Worm (Caenorhabditis elegans) whole organism, young adult: ENCODE measurements around the gene srh-16.

Experiments
- B0019.2 ChIP-seq: fragments of 200-800 bp; sonication (Bioruptor generic); conservative IDR thresholded peaks from 2 replicates; pipeline ENCODE4 v1.3.6; 2022; ENCODE audit warnings: missing genetic modification reagents, missing genetic modification characterization, missing compliant biosample characterization
- F22D6.2 ChIP-seq: sonication (generic microtip); optimal IDR thresholded peaks from 2 replicates; lab custom pipeline; 2016; ENCODE audit warnings: mild to moderate bottlenecking, missing genetic modification characterization, missing compliant biosample characterization
- F39B2.1 ChIP-seq: fragments of 200-800 bp; sonication (Bioruptor generic); IDR thresholded peaks from 2 replicates; pipeline ENCODE4 v1.3.6; 2022; ENCODE audit warnings: missing genetic modification reagents, missing genetic modification characterization, missing compliant biosample characterization
- F49E8.2 ChIP-seq: sonication (generic microtip); optimal IDR thresholded peaks from 3 replicates; lab custom pipeline; 2017; ENCODE audit warnings: missing genetic modification characterization, mild to moderate bottlenecking, missing compliant biosample characterization, antibody characterized with exemption, moderate library complexity; ENCODE audit not compliant: insufficient read depth
- Y67H2A.10 ChIP-seq: fragments of 200-800 bp; sonication (Bioruptor generic); conservative IDR thresholded peaks from 2 replicates; pipeline ENCODE4 v1.3.6; 2022; ENCODE audit warnings: missing genetic modification reagents, missing genetic modification characterization, missing compliant biosample characterization
- ZK185.1 ChIP-seq: sonication (generic microtip); optimal IDR thresholded peaks from 2 replicates; lab custom pipeline; 2016; ENCODE audit warnings: mild to moderate bottlenecking, missing genetic modification characterization, missing compliant biosample characterization; ENCODE audit not compliant: poor library complexity, severe bottlenecking
- aptf-2 ChIP-seq: fragments of 200-800 bp; sonication (Bioruptor generic); conservative IDR thresholded peaks from 2 replicates; pipeline ENCODE4 v1.3.6; 2022; ENCODE audit warnings: missing genetic modification reagents, missing genetic modification characterization, missing compliant biosample characterization
- aptf-3 ChIP-seq: fragments of 200-800 bp; sonication (Bioruptor generic); IDR thresholded peaks from 2 replicates; pipeline ENCODE4 v1.3.6; 2022; ENCODE audit warnings: missing genetic modification characterization, missing compliant biosample characterization
- atf-7 ChIP-seq: sonication (generic microtip); optimal IDR thresholded peaks from 2 replicates; lab custom pipeline; 2017; ENCODE audit warnings: mild to moderate bottlenecking, missing genetic modification characterization, missing compliant biosample characterization
- athp-1 ChIP-seq: sonication (generic microtip); optimal IDR thresholded peaks from 2 replicates; lab custom pipeline; 2017; ENCODE audit warnings: mild to moderate bottlenecking, missing genetic modification characterization, missing compliant biosample characterization
- attf-5 ChIP-seq: fragments of 200-800 bp; sonication (Bioruptor generic); optimal IDR thresholded peaks from 2 replicates; lab custom pipeline; 2018; ENCODE audit warnings: mild to moderate bottlenecking, missing genetic modification characterization, missing compliant biosample characterization
- bed-2 ChIP-seq: fragments of 200-800 bp; sonication (Bioruptor generic); IDR thresholded peaks from 2 replicates; pipeline ENCODE4 v1.3.6; 2022; ENCODE audit warnings: missing genetic modification reagents, missing genetic modification characterization, missing compliant biosample characterization
- cebp-1 ChIP-seq, 2 experiments: fragments of 200-800 bp in 1 of 2; sonication (Bioruptor generic) in 1 of 2; sonication (generic microtip) in 1 of 2; IDR thresholded peaks in 1 of 2; optimal IDR thresholded peaks in 1 of 2; 2 replicates each; pipeline versions ENCODE4 v1.3.6 to Lab custom; 2017 to 2022; ENCODE audit warnings: missing compliant biosample characterization in 2 of 2, missing genetic modification characterization in 2 of 2, mild to moderate bottlenecking in 1 of 2, missing genetic modification reagents in 1 of 2, moderate library complexity in 1 of 2
- ceh-100 ChIP-seq: fragments of 200-800 bp; sonication (Bioruptor generic); IDR thresholded peaks from 2 replicates; pipeline ENCODE4 v1.3.6; 2022; ENCODE audit warnings: missing genetic modification reagents, missing genetic modification characterization, missing compliant biosample characterization
- ceh-27 ChIP-seq: fragments of 200-800 bp; sonication (Bioruptor generic); optimal IDR thresholded peaks from 2 replicates; lab custom pipeline; 2018; ENCODE audit warnings: mild to moderate bottlenecking, missing genetic modification characterization, moderate library complexity, missing compliant biosample characterization
- ceh-40 ChIP-seq: fragments of 200-800 bp; sonication (Bioruptor generic); IDR thresholded peaks from 2 replicates; pipeline ENCODE4 v1.3.6; 2022; ENCODE audit warnings: missing genetic modification characterization, missing compliant biosample characterization
- ceh-91 ChIP-seq: fragments of 200-800 bp; sonication (Bioruptor generic); IDR thresholded peaks from 2 replicates; pipeline ENCODE4 v1.3.6; 2022; ENCODE audit warnings: missing genetic modification reagents, missing genetic modification characterization, missing compliant biosample characterization
- die-1 ChIP-seq: sonication (generic microtip); optimal IDR thresholded peaks from 2 replicates; lab custom pipeline; 2016; ENCODE audit warnings: missing genotype, mild to moderate bottlenecking, missing genetic modification characterization, missing compliant biosample characterization
- dpl-1 ChIP-seq: fragments of 150-350 bp; optimal IDR thresholded peaks from 2 replicates; lab custom pipeline; 2014; ENCODE audit warnings: missing biosample characterization, missing genetic modification reagents, missing genetic modification characterization
- efl-1 ChIP-seq: fragments of 150-350 bp; optimal IDR thresholded peaks from 2 replicates; lab custom pipeline; 2014; ENCODE audit warnings: missing biosample characterization, missing genetic modification reagents, missing genetic modification characterization
- egl-44 ChIP-seq: fragments of 200-800 bp; sonication (Bioruptor generic); IDR thresholded peaks from 2 replicates; pipeline ENCODE4 v1.3.6; 2022; ENCODE audit warnings: missing genetic modification reagents, missing genetic modification characterization, missing compliant biosample characterization
- ekl-4 ChIP-seq: fragments of 200-800 bp; sonication (Bioruptor generic); IDR thresholded peaks from 2 replicates; pipeline ENCODE4 v1.3.6; 2022; ENCODE audit warnings: missing genetic modification reagents, missing genetic modification characterization, missing compliant biosample characterization
- ets-4 ChIP-seq: fragments of 200-800 bp; sonication (Bioruptor generic); optimal IDR thresholded peaks from 2 replicates; lab custom pipeline; 2018; ENCODE audit warnings: mild to moderate bottlenecking, missing genetic modification characterization, missing compliant biosample characterization
- gei-17 ChIP-seq: fragments of 200-800 bp; sonication (Bioruptor generic); optimal IDR thresholded peaks from 2 replicates; lab custom pipeline; 2018; ENCODE audit warnings: mild to moderate bottlenecking, missing genetic modification characterization, missing compliant biosample characterization
- hlh-12 ChIP-seq: sonication (generic microtip); optimal IDR thresholded peaks from 2 replicates; lab custom pipeline; 2016; ENCODE audit warnings: missing genetic modification characterization, missing compliant biosample characterization
- hlh-26 ChIP-seq: fragments of 200-800 bp; sonication (Bioruptor generic); conservative IDR thresholded peaks from 2 replicates; pipeline ENCODE4 v1.3.6; 2022; ENCODE audit warnings: missing genetic modification reagents, missing genetic modification characterization, missing compliant biosample characterization
- hmg-1.2 ChIP-seq: fragments of 200-800 bp; sonication (Bioruptor generic); IDR thresholded peaks from 2 replicates; pipeline ENCODE4 v1.3.6; 2022; ENCODE audit warnings: missing genetic modification reagents, missing genetic modification characterization, missing compliant biosample characterization
- lag-1 ChIP-seq: fragments of 200-800 bp; sonication (Bioruptor generic); IDR thresholded peaks from 2 replicates; pipeline ENCODE4 v1.3.6; 2022; ENCODE audit warnings: missing genetic modification reagents, missing genetic modification characterization, missing compliant biosample characterization
- let-607 ChIP-seq, 2 experiments: fragments of 200-800 bp in 1 of 2; sonication (Bioruptor generic) in 1 of 2; sonication (generic microtip) in 1 of 2; optimal IDR thresholded peaks; 2 replicates each; lab custom pipeline; 2016 to 2018; ENCODE audit warnings: mild to moderate bottlenecking in 2 of 2, missing compliant biosample characterization in 2 of 2, missing genetic modification characterization in 2 of 2, moderate library complexity in 2 of 2, missing genotype in 1 of 2
- lin-26 ChIP-seq: fragments of 200-800 bp; sonication (Bioruptor generic); IDR thresholded peaks from 2 replicates; pipeline ENCODE4 v1.3.6; 2022; ENCODE audit warnings: missing genetic modification reagents, missing genetic modification characterization, missing compliant biosample characterization
- lir-1 ChIP-seq: fragments of 200-800 bp; sonication (Bioruptor generic); conservative IDR thresholded peaks from 2 replicates; pipeline ENCODE4 v1.3.6; 2022; ENCODE audit warnings: missing genetic modification reagents, missing genetic modification characterization, missing compliant biosample characterization
- lsl-1 ChIP-seq: fragments of 200-800 bp; sonication (Bioruptor generic); optimal IDR thresholded peaks from 2 replicates; lab custom pipeline; 2018; ENCODE audit warnings: mild to moderate bottlenecking, missing genetic modification characterization, moderate library complexity, missing compliant biosample characterization
- lsy-27 ChIP-seq: sonication (generic microtip); optimal IDR thresholded peaks from 2 replicates; lab custom pipeline; 2017; ENCODE audit warnings: missing genetic modification characterization, mild to moderate bottlenecking, missing compliant biosample characterization, antibody characterized with exemption, missing genotype, borderline replicate concordance; ENCODE audit not compliant: insufficient read depth
- mcd-1 ChIP-seq: fragments of 200-800 bp; sonication (Bioruptor generic); IDR thresholded peaks from 2 replicates; pipeline ENCODE4 v1.3.6; 2022; ENCODE audit warnings: missing genetic modification reagents, missing genetic modification characterization, missing compliant biosample characterization
- mel-28 ChIP-seq: sonication (generic microtip); optimal IDR thresholded peaks from 2 replicates; lab custom pipeline; 2016; ENCODE audit warnings: borderline replicate concordance, mild to moderate bottlenecking, missing genetic modification characterization, missing compliant biosample characterization
- nfyb-1 ChIP-seq: fragments of 200-800 bp; sonication (Bioruptor generic); IDR thresholded peaks from 2 replicates; pipeline ENCODE4 v1.3.6; 2022; ENCODE audit warnings: missing genetic modification reagents, missing genetic modification characterization, missing compliant biosample characterization
- nhr-27 ChIP-seq: fragments of 200-800 bp; sonication (Bioruptor generic); optimal IDR thresholded peaks from 2 replicates; lab custom pipeline; 2018; ENCODE audit warnings: mild to moderate bottlenecking, missing genetic modification characterization, moderate library complexity, missing compliant biosample characterization
- nhr-90 ChIP-seq: sonication (generic microtip); optimal IDR thresholded peaks from 2 replicates; lab custom pipeline; 2016; ENCODE audit warnings: missing genotype, mild to moderate bottlenecking, missing genetic modification characterization, missing compliant biosample characterization
- snpc-3.4 ChIP-seq: sonication (generic microtip); optimal IDR thresholded peaks from 2 replicates; lab custom pipeline; 2017; ENCODE audit warnings: missing genetic modification characterization, mild to moderate bottlenecking, missing compliant biosample characterization, antibody characterized with exemption, moderate library complexity, missing genotype, missing genetic modification reagents
- tbp1 ChIP-seq: fragments of 200-800 bp; sonication (Bioruptor generic); optimal IDR thresholded peaks from 2 replicates; lab custom pipeline; 2018; ENCODE audit warnings: mild to moderate bottlenecking, missing genetic modification characterization, missing compliant biosample characterization
- tlf-1 ChIP-seq: fragments of 200-800 bp; sonication (Bioruptor generic); optimal IDR thresholded peaks from 2 replicates; lab custom pipeline; 2018; ENCODE audit warnings: mild to moderate bottlenecking, missing genetic modification characterization, missing compliant biosample characterization
- xnd-1 ChIP-seq: sonication (generic microtip); optimal IDR thresholded peaks from 2 replicates; lab custom pipeline; 2016; ENCODE audit warnings: missing genotype, missing genetic modification reagents, missing genetic modification characterization, missing compliant biosample characterization
- zim-3 ChIP-seq: sonication (generic microtip); optimal IDR thresholded peaks from 2 replicates; lab custom pipeline; 2017; ENCODE audit warnings: mild to moderate bottlenecking, missing genetic modification characterization, moderate library complexity, missing compliant biosample characterization
- ztf-18 ChIP-seq: sonication (generic microtip); optimal IDR thresholded peaks from 2 replicates; lab custom pipeline; 2016; ENCODE audit warnings: missing genotype, mild to moderate bottlenecking, missing genetic modification characterization, missing compliant biosample characterization

srh-16 gene

DNA sequence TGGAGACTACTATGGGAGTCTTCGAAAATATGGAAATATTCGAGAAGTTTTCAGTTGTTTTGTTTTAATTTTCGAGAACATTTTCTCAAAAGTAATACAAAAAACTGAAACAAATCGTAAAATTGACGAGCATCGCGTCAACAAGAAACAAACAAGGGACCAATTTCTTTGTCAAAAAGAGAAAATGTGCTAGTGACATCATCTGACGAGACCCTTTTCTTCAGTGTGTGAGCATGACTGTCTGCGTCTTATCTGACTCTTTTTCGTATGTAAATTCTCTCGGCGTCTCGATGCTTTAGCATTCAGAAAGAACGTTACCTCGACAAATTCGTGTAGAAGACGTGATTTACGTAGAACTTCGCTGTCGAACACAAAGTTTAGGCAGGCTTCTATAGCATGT, 4.0 kb upstream of the srh-16 start:
- TF ChIP-seq die-1 (tag; lab: Kevin White, UChicago): no peak
- TF ChIP-seq hlh-12 (tag; lab: Kevin White, UChicago): no peak
- no peak for TF ChIP-seq B0019.2 (GFP tag; lab: Robert Waterston, UW)
- no peak for TF ChIP-seq Y67H2A.10 (GFP tag; lab: Robert Waterston, UW)
- TF ChIP-seq tlf-1: no peak

DNA sequence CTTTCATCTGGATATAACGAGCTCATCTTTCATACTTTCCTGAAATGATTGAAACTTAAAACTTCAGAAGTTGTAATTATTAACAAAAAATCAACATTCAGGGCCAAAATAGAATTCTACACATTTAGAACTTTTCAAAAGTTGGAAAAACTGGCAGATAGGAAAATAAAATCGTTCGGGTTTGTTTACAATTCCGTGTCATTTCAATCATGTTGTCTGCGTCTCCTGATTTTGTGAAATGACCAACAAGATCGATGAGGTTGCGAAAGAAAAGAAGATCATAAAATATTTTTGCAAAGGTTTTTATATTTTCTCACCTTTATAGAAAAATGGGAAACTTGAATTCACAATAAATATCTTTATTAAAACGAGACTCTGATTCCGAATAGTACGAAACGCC, 3.1 kb upstream of the srh-16 start, which contains the start of gene rskd-1:
TSS of gene rskd-1 (minus strand) at position 39 of the 400 bp plus-strand sequence.
- TF ChIP-seq cebp-1 (GFP tag; IDR thresholded peaks at IDR 0.05; lab: Robert Waterston, UW): peak; percentile 67; the same call in 1 of the 2 replicates
- peak; percentile 74 for TF ChIP-seq cebp-1 (tag; optimal IDR thresholded peaks at IDR 0.05; lab: Kevin White, UChicago)
- TF ChIP-seq aptf-3: no peak
- TF ChIP-seq lsy-27 (tag; lab: Kevin White, UChicago): no peak
- no peak for TF ChIP-seq ceh-40
- no peak for TF ChIP-seq xnd-1
- TF ChIP-seq hmg-1.2: peak; percentile 41; the same call in 1 of the 2 replicates
- no peak for TF ChIP-seq F49E8.2 (tag; lab: Kevin White, UChicago)
- no peak for TF ChIP-seq atf-7
- no peak for TF ChIP-seq mcd-1 (GFP tag; lab: Robert Waterston, UW)
- TF ChIP-seq ceh-27 (GFP tag; lab: Kevin White, UChicago): no peak
- TF ChIP-seq lin-26: no peak
- TF ChIP-seq snpc-3.4: peak; percentile 35
- no peak for TF ChIP-seq nhr-27 (tag; lab: Kevin White, UChicago)
- TF ChIP-seq tlf-1: no peak
- TF ChIP-seq ets-4 (GFP tag; lab: Kevin White, UChicago): no peak
- peak; percentile 4 for TF ChIP-seq ztf-18
- TF ChIP-seq F22D6.2: no peak

DNA sequence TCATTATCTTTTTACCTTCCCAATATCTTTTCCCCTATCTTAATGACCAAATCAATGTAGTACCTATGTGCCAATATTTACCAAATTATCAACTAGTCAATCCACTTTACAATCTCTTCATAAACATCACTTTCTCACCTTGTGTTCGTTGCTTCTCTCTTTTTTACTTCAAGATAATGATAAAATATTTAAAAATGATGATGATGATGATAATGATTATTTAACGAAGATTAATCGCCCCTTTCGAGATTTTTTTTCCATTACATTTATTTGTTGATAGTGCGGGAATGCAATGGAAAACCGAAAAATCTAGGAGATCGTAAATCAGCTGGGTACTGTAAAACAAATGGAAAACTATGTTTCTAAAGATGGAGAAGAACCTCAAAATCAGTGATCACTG, 2.4 kb downstream of the srh-16 start:
- TF ChIP-seq aptf-2 (GFP tag; lab: Robert Waterston, UW): no peak
- no peak for TF ChIP-seq dpl-1
- no peak for TF ChIP-seq cebp-1 (GFP tag; IDR thresholded peaks at IDR 0.05; lab: Robert Waterston, UW)
- no peak for TF ChIP-seq cebp-1 (tag; optimal IDR thresholded peaks at IDR 0.05; lab: Kevin White, UChicago)
- TF ChIP-seq F39B2.1 (GFP tag; lab: Robert Waterston, UW): no peak
- TF ChIP-seq nfyb-1 (GFP tag; lab: Robert Waterston, UW): no peak
- no peak for TF ChIP-seq tbp1 (GFP tag; lab: Kevin White, UChicago)
- TF ChIP-seq mel-28 (tag; lab: Kevin White, UChicago): no peak
- no peak for TF ChIP-seq ekl-4 (GFP tag; lab: Robert Waterston, UW)
- no peak for TF ChIP-seq athp-1 (tag; lab: Kevin White, UChicago)
- no peak for TF ChIP-seq hmg-1.2
- TF ChIP-seq lsl-1 (GFP tag; lab: Kevin White, UChicago): no peak

DNA sequence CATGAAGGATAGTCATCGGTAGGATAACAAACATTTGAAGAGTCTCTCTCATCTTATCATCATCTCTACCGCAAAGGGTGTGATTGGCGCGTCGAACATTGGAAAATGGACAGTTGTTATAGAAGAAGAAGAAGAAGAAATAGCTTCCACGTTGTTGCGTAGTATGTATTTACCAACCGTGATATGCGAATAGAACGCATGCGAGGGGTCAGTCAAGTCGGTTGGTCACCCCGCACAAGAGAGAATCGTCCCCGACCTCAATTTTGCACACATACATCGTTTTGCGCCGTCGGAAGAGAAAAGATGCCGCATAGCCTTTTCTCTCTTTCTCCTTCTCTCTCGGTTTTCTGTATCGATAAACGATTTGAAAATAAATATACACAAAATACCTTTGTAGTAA, 3.4 kb downstream of the srh-16 start:
- no peak for TF ChIP-seq egl-44
- TF ChIP-seq hlh-26 (GFP tag; lab: Robert Waterston, UW): no peak
- TF ChIP-seq let-607 (tag; optimal IDR thresholded peaks at IDR 0.05; lab: Kevin White, UChicago): no peak
- no peak for TF ChIP-seq ZK185.1
- TF ChIP-seq bed-2 (GFP tag; lab: Robert Waterston, UW): no peak
- TF ChIP-seq gei-17: no peak
- TF ChIP-seq efl-1: no peak
- no peak for TF ChIP-seq ceh-91 (GFP tag; lab: Robert Waterston, UW)
- TF ChIP-seq lir-1 (GFP tag; lab: Robert Waterston, UW): no peak
- TF ChIP-seq attf-5: no peak
- TF ChIP-seq ceh-100 (GFP tag; lab: Robert Waterston, UW): no peak
- TF ChIP-seq lag-1 (GFP tag; lab: Robert Waterston, UW): no peak
- no peak for TF ChIP-seq zim-3
- no peak for TF ChIP-seq nhr-90 (tag; lab: Kevin White, UChicago)
- TF ChIP-seq tbp1 (GFP tag; lab: Kevin White, UChicago): no peak
